Worm (Caenorhabditis elegans): ENCODE results near the gene F17C11.12.

F17C11.12 gene

ce11 chrV:10886405-10886887, 50.3 kb downstream of the F17C11.12 start, which contains the start of gene F32D8.3 (continued):
- TF ChIP-seq ceh-20 (GFP tag; IDR thresholded peaks at IDR 0.05) (no peak), lsy-2 (tag; optimal IDR thresholded peaks at IDR 0.05) (no peak), spr-1 (tag; optimal IDR thresholded peaks at IDR 0.05) (no peak), arid-1 (GFP tag; conservative IDR thresholded peaks at IDR 0.05) (no peak), dmd-6 (GFP tag; IDR thresholded peaks at IDR 0.05) (no peak), hlh-30 (tag; optimal IDR thresholded peaks at IDR 0.05; ENCODE audit: insufficient read depth) (peak; percentile 24), mxl-3 (GFP tag; optimal IDR thresholded peaks at IDR 0.05) (peak; percentile 76)

All from whole organism, L4 larva.